Fruit fly (Drosophila melanogaster) whole organism, wandering third instar larva: ENCODE results near the gene Aprt.

Experiments used
- Dfd ChIP-seq: fragments of >200 bp; optimal IDR thresholded peaks from 2 replicates; lab custom pipeline; 2017; ENCODE audit warnings: missing biosample characterization, missing genetic modification characterization
- psq ChIP-seq: fragments of 200-800 bp; sonication (Bioruptor generic); optimal IDR thresholded peaks from 3 replicates; lab custom pipeline; 2017; ENCODE audit warnings: missing biosample characterization, mild to moderate bottlenecking, missing genetic modification characterization, moderate library complexity
- usp ChIP-seq: fragments of >200 bp; optimal IDR thresholded peaks from 2 replicates; lab custom pipeline; 2017; ENCODE audit warnings: missing biosample characterization, missing genetic modification characterization

dm6 chr3L:1855491-1855890 lies 29.3 kb downstream of the Aprt start, which contains the start of gene CNMa:
- TF ChIP-seq Dfd (GFP tag; lab: Kevin White, UChicago) (no peak), usp (GFP tag; lab: Kevin White, UChicago) (no peak), psq (GFP tag; lab: Kevin White, UChicago) (no peak)
